Worm (Caenorhabditis elegans) whole organism, young adult: ENCODE measurements around the gene exos-4.2.
A peak's percentile ranks its signal among the peaks of the same experiment; 100 is the strongest.

Experiments
- B0035.1 ChIP-seq: sonication (generic microtip); optimal IDR thresholded peaks from 2 replicates; lab custom pipeline; 2016; ENCODE audit warnings: missing genetic modification characterization, mild to moderate bottlenecking, missing compliant biosample characterization, missing genotype, missing genetic modification reagents
- B0336.3 ChIP-seq: fragments of 200-800 bp; sonication (Bioruptor generic); IDR thresholded peaks from 2 replicates; pipeline ENCODE4 v1.3.6; 2022; ENCODE audit warnings: missing genetic modification characterization, missing compliant biosample characterization
- D2030.7 ChIP-seq: fragments of 200-800 bp; sonication (Bioruptor generic); IDR thresholded peaks from 2 replicates; pipeline ENCODE4 v1.3.6; 2022; ENCODE audit warnings: missing genetic modification reagents, missing genetic modification characterization, missing compliant biosample characterization
- F10E7.11 ChIP-seq: sonication (generic microtip); optimal IDR thresholded peaks from 2 replicates; lab custom pipeline; 2017; ENCODE audit warnings: mild to moderate bottlenecking, missing genetic modification characterization, moderate library complexity, missing compliant biosample characterization
- F23B12.7 ChIP-seq: sonication (generic microtip); optimal IDR thresholded peaks from 2 replicates; lab custom pipeline; 2017; ENCODE audit warnings: missing genetic modification characterization, mild to moderate bottlenecking, missing compliant biosample characterization, antibody characterized with exemption, moderate library complexity; ENCODE audit not compliant: insufficient read depth
- F37B4.10 ChIP-seq: fragments of 200-800 bp; sonication (Bioruptor generic); IDR thresholded peaks from 2 replicates; pipeline ENCODE4 v1.3.6; 2022; ENCODE audit warnings: missing genetic modification characterization, missing compliant biosample characterization
- F49E8.2 ChIP-seq: sonication (generic microtip); optimal IDR thresholded peaks from 3 replicates; lab custom pipeline; 2017; ENCODE audit warnings: missing genetic modification characterization, mild to moderate bottlenecking, missing compliant biosample characterization, antibody characterized with exemption, moderate library complexity; ENCODE audit not compliant: insufficient read depth
- F52B5.7 ChIP-seq: sonication (generic microtip); optimal IDR thresholded peaks from 2 replicates; lab custom pipeline; 2016; ENCODE audit warnings: mild to moderate bottlenecking, missing genetic modification characterization, missing compliant biosample characterization
- F55B11.4 ChIP-seq: sonication (generic microtip); optimal IDR thresholded peaks from 2 replicates; lab custom pipeline; 2016; ENCODE audit warnings: missing compliant biosample characterization, missing genetic modification characterization, borderline replicate concordance; ENCODE audit not compliant: insufficient read depth
- Y53G8AR.9 ChIP-seq: fragments of 200-800 bp; sonication (Bioruptor generic); conservative IDR thresholded peaks from 2 replicates; pipeline ENCODE4 v1.3.6; 2022; ENCODE audit warnings: missing genetic modification reagents, missing genetic modification characterization, missing compliant biosample characterization
- Y56A3A.18 ChIP-seq: fragments of 200-800 bp; sonication (Bioruptor generic); IDR thresholded peaks from 2 replicates; pipeline ENCODE4 v1.3.6; 2022; ENCODE audit warnings: missing genetic modification reagents, missing genetic modification characterization, missing compliant biosample characterization
- Y67H2A.10 ChIP-seq: fragments of 200-800 bp; sonication (Bioruptor generic); conservative IDR thresholded peaks from 2 replicates; pipeline ENCODE4 v1.3.6; 2022; ENCODE audit warnings: missing genetic modification reagents, missing genetic modification characterization, missing compliant biosample characterization
- Y95B8A.8 ChIP-seq: fragments of 200-800 bp; sonication (Bioruptor generic); IDR thresholded peaks from 2 replicates; pipeline ENCODE4 v1.3.6; 2022; ENCODE audit warnings: missing genetic modification reagents, missing genetic modification characterization, missing compliant biosample characterization
- attf-3 ChIP-seq: fragments of 200-800 bp; sonication (Bioruptor generic); conservative IDR thresholded peaks from 2 replicates; pipeline ENCODE4 v1.3.6; 2022; ENCODE audit warnings: missing genetic modification reagents, missing genetic modification characterization, missing compliant biosample characterization
- cebp-1 ChIP-seq, 2 experiments: fragments of 200-800 bp in 1 of 2; sonication (Bioruptor generic) in 1 of 2; sonication (generic microtip) in 1 of 2; IDR thresholded peaks in 1 of 2; optimal IDR thresholded peaks in 1 of 2; 2 replicates each; pipeline versions ENCODE4 v1.3.6 to Lab custom; 2017 to 2022; ENCODE audit warnings: missing compliant biosample characterization in 2 of 2, missing genetic modification characterization in 2 of 2, mild to moderate bottlenecking in 1 of 2, missing genetic modification reagents in 1 of 2, moderate library complexity in 1 of 2
- ceh-27 ChIP-seq: fragments of 200-800 bp; sonication (Bioruptor generic); optimal IDR thresholded peaks from 2 replicates; lab custom pipeline; 2018; ENCODE audit warnings: mild to moderate bottlenecking, missing genetic modification characterization, moderate library complexity, missing compliant biosample characterization
- ceh-40 ChIP-seq: fragments of 200-800 bp; sonication (Bioruptor generic); IDR thresholded peaks from 2 replicates; pipeline ENCODE4 v1.3.6; 2022; ENCODE audit warnings: missing genetic modification characterization, missing compliant biosample characterization
- chd-7 ChIP-seq: sonication (generic microtip); optimal IDR thresholded peaks from 2 replicates; lab custom pipeline; 2016; ENCODE audit warnings: mild to moderate bottlenecking, missing genetic modification characterization, moderate library complexity, missing compliant biosample characterization
- egl-44 ChIP-seq: fragments of 200-800 bp; sonication (Bioruptor generic); IDR thresholded peaks from 2 replicates; pipeline ENCODE4 v1.3.6; 2022; ENCODE audit warnings: missing genetic modification reagents, missing genetic modification characterization, missing compliant biosample characterization
- egrh-3 ChIP-seq: fragments of 200-800 bp; sonication (Bioruptor generic); IDR thresholded peaks from 2 replicates; pipeline ENCODE4 v1.3.6; 2022; ENCODE audit warnings: missing genetic modification reagents, missing genetic modification characterization, missing compliant biosample characterization
- ekl-4 ChIP-seq: fragments of 200-800 bp; sonication (Bioruptor generic); IDR thresholded peaks from 2 replicates; pipeline ENCODE4 v1.3.6; 2022; ENCODE audit warnings: missing genetic modification reagents, missing genetic modification characterization, missing compliant biosample characterization
- gei-17 ChIP-seq: fragments of 200-800 bp; sonication (Bioruptor generic); optimal IDR thresholded peaks from 2 replicates; lab custom pipeline; 2018; ENCODE audit warnings: mild to moderate bottlenecking, missing genetic modification characterization, missing compliant biosample characterization
- him-1 ChIP-seq: sonication (generic microtip); optimal IDR thresholded peaks from 2 replicates; lab custom pipeline; 2016; ENCODE audit warnings: missing genotype, missing genetic modification reagents, missing genetic modification characterization, missing compliant biosample characterization
- hmg-1.2 ChIP-seq: fragments of 200-800 bp; sonication (Bioruptor generic); IDR thresholded peaks from 2 replicates; pipeline ENCODE4 v1.3.6; 2022; ENCODE audit warnings: missing genetic modification reagents, missing genetic modification characterization, missing compliant biosample characterization
- hsf-1 ChIP-seq: fragments of 200-800 bp; sonication (Bioruptor generic); IDR thresholded peaks from 2 replicates; pipeline ENCODE4 v1.3.6; 2022; ENCODE audit warnings: missing genetic modification reagents, missing genetic modification characterization, missing compliant biosample characterization
- let-607 ChIP-seq, 2 experiments: fragments of 200-800 bp in 1 of 2; sonication (Bioruptor generic) in 1 of 2; sonication (generic microtip) in 1 of 2; optimal IDR thresholded peaks; 2 replicates each; lab custom pipeline; 2016 to 2018; ENCODE audit warnings: mild to moderate bottlenecking in 2 of 2, missing compliant biosample characterization in 2 of 2, missing genetic modification characterization in 2 of 2, moderate library complexity in 2 of 2, missing genotype in 1 of 2
- lin-40 ChIP-seq: sonication (generic microtip); optimal IDR thresholded peaks from 2 replicates; lab custom pipeline; 2016; ENCODE audit warnings: missing genetic modification characterization, mild to moderate bottlenecking, missing compliant biosample characterization, missing genotype, missing genetic modification reagents
- mcd-1 ChIP-seq: fragments of 200-800 bp; sonication (Bioruptor generic); IDR thresholded peaks from 2 replicates; pipeline ENCODE4 v1.3.6; 2022; ENCODE audit warnings: missing genetic modification reagents, missing genetic modification characterization, missing compliant biosample characterization
- mel-28 ChIP-seq: sonication (generic microtip); optimal IDR thresholded peaks from 2 replicates; lab custom pipeline; 2016; ENCODE audit warnings: borderline replicate concordance, mild to moderate bottlenecking, missing genetic modification characterization, missing compliant biosample characterization
- nfya-2 ChIP-seq: fragments of 200-800 bp; sonication (Bioruptor generic); IDR thresholded peaks from 2 replicates; pipeline ENCODE4 v1.3.6; 2022; ENCODE audit warnings: missing genetic modification reagents, missing genetic modification characterization, missing compliant biosample characterization
- nfyb-1 ChIP-seq: fragments of 200-800 bp; sonication (Bioruptor generic); IDR thresholded peaks from 2 replicates; pipeline ENCODE4 v1.3.6; 2022; ENCODE audit warnings: missing genetic modification reagents, missing genetic modification characterization, missing compliant biosample characterization
- nhr-179 ChIP-seq: sonication (generic microtip); optimal IDR thresholded peaks from 2 replicates; lab custom pipeline; 2016; ENCODE audit warnings: mild to moderate bottlenecking, missing genetic modification characterization, missing compliant biosample characterization
- nhr-90 ChIP-seq: sonication (generic microtip); optimal IDR thresholded peaks from 2 replicates; lab custom pipeline; 2016; ENCODE audit warnings: missing genotype, mild to moderate bottlenecking, missing genetic modification characterization, missing compliant biosample characterization
- repo-1 ChIP-seq: sonication (generic microtip); optimal IDR thresholded peaks from 2 replicates; lab custom pipeline; 2017; ENCODE audit warnings: mild to moderate bottlenecking, missing genetic modification characterization, missing compliant biosample characterization
- rpc-1 ChIP-seq, 2 experiments: fragments of 150-350 bp in 1 of 2; sonication (generic microtip) in 1 of 2; optimal IDR thresholded peaks; 2 replicates each; lab custom pipeline; 2014 to 2018; ENCODE audit warnings: missing biosample characterization in 1 of 2, missing genetic modification characterization in 1 of 2, missing genetic modification reagents in 1 of 2, missing genotype in 1 of 2
- somi-1 ChIP-seq: fragments of 200-800 bp; sonication (Bioruptor generic); optimal IDR thresholded peaks from 2 replicates; lab custom pipeline; 2018; ENCODE audit warnings: mild to moderate bottlenecking, missing genetic modification characterization, missing compliant biosample characterization
- tbx-9 ChIP-seq: sonication (generic microtip); optimal IDR thresholded peaks from 2 replicates; lab custom pipeline; 2016; ENCODE audit warnings: borderline replicate concordance, missing genetic modification characterization, inconsistent platforms, missing compliant biosample characterization
- tlf-1 ChIP-seq: fragments of 200-800 bp; sonication (Bioruptor generic); optimal IDR thresholded peaks from 2 replicates; lab custom pipeline; 2018; ENCODE audit warnings: mild to moderate bottlenecking, missing genetic modification characterization, missing compliant biosample characterization
- unc-130 ChIP-seq: sonication (generic microtip); optimal IDR thresholded peaks from 2 replicates; lab custom pipeline; 2016; ENCODE audit warnings: missing genetic modification reagents, missing genetic modification characterization, missing compliant biosample characterization
- zfh-2 ChIP-seq: fragments of 200-800 bp; sonication (Bioruptor generic); conservative IDR thresholded peaks from 2 replicates; pipeline ENCODE4 v1.3.6; 2022; ENCODE audit warnings: missing genetic modification reagents, missing genetic modification characterization, missing compliant biosample characterization
- ztf-18 ChIP-seq: sonication (generic microtip); optimal IDR thresholded peaks from 2 replicates; lab custom pipeline; 2016; ENCODE audit warnings: missing genotype, mild to moderate bottlenecking, missing genetic modification characterization, missing compliant biosample characterization

The exos-4.2 gene

DNA sequence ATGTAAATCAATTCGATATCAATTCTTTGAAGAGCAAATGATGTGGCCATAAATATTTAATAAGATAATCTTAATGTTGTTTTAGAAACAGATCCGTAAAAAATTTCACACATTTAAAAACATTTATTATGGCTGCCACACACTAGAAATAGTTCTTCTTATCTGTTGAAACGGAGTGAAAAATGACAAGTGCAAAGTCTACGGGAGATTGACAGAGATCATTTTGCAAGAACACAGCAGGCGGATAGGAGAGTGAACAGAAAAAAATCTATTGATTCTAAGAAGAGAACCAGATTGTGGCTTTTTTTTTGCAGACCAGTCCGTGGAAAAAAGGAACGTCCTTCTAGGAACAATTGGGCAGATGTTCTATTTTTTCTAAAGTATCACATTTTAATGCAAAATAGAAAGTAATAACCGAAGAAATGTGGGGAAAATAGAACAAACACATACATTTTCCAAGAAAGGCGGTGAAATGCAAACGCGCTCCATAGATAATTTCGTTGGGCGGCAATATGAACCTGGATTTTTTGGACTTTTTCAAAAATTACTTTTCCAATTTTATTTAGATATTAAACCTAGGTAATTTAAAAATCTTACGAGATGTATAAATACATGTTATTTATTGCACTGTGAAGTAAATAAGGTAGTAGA, 41.7 kb downstream of the exos-4.2 start (continued):
- no peak for TF ChIP-seq ztf-18 (tag; lab: Kevin White, UChicago)
- TF ChIP-seq somi-1 (GFP tag; lab: Kevin White, UChicago), result no peak

DNA sequence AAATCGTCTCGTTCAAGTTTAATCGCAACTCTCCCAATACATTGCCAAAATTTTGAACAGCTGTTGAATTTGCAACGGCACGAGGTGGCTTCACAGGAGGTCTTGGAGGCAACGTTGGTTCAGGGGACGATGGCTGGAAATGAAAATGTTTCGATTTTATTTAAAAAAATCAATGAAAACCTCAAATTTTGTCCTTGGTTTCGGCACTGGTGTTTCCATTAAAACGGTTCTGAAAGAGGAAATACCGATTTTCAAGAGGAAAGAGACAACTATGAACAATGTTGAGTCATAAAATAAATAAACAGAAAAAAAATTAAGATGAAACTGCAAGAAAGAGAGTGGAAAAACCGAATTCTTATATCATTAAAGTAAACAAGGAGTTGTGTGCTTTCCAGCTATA, 47.3 kb downstream of the exos-4.2 start, which contains the start of gene F23H11.4:
F23H11.4 (minus strand) TSS at position 229 of the 400 bp plus-strand sequence.
- TF ChIP-seq nhr-90 (tag; lab: Kevin White, UChicago), result no peak
- no peak for TF ChIP-seq B0336.3
- no peak for TF ChIP-seq zfh-2
- TF ChIP-seq B0035.1 (tag; lab: Kevin White, UChicago), result no peak
- TF ChIP-seq F55B11.4 (tag; lab: Kevin White, UChicago), result no peak
- no peak for TF ChIP-seq rpc-1 (optimal IDR thresholded peaks at IDR 0.05; lab: Kevin White, UChicago)
- no peak for TF ChIP-seq rpc-1 (tag; optimal IDR thresholded peaks at IDR 0.05; lab: Kevin White, UChicago)
- no peak for TF ChIP-seq nfya-2 (GFP tag; lab: Robert Waterston, UW)
- no peak for TF ChIP-seq let-607 (tag; optimal IDR thresholded peaks at IDR 0.05; lab: Kevin White, UChicago)
- no peak for TF ChIP-seq ceh-27
- no peak for TF ChIP-seq F37B4.10 (GFP tag; lab: Robert Waterston, UW)
- TF ChIP-seq ceh-40, result no peak
- no peak for TF ChIP-seq F23B12.7 (tag; lab: Kevin White, UChicago)
- TF ChIP-seq gei-17, result no peak
- TF ChIP-seq egrh-3 (GFP tag; lab: Robert Waterston, UW), result no peak
- TF ChIP-seq F49E8.2 (tag; lab: Kevin White, UChicago), result no peak
- TF ChIP-seq F10E7.11 (tag; lab: Kevin White, UChicago), result no peak
- TF ChIP-seq D2030.7 (GFP tag; lab: Robert Waterston, UW), result no peak

DNA sequence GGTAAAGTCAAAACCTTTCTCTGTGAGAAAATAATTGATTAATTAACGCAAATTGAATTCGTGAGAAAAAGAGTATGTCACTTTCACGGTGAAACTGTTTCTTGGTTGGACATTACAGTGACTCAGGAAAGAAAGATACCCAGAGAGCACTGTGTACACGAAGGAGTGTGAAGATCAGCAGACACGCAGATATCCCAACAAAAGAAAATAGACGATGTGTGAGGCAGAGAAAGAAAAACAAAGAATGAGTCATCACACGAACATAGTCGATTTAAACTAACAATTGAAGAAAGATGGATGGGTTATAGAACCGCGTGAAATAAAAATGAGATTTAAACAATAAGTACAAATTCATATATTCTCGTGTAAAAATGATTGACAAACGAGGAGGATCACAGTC, 48.0 kb downstream of the exos-4.2 start:
- TF ChIP-seq him-1 (tag; lab: Kevin White, UChicago), result no peak
- TF ChIP-seq cebp-1 (GFP tag; IDR thresholded peaks at IDR 0.05; lab: Robert Waterston, UW), result no peak
- TF ChIP-seq cebp-1 (tag; optimal IDR thresholded peaks at IDR 0.05; lab: Kevin White, UChicago), result peak; percentile 2
- TF ChIP-seq lin-40 (tag; lab: Kevin White, UChicago), result no peak
- peak; percentile 16; the same call in 1 of the 2 replicates for TF ChIP-seq hmg-1.2
- TF ChIP-seq ekl-4 (GFP tag; lab: Robert Waterston, UW), result no peak

DNA sequence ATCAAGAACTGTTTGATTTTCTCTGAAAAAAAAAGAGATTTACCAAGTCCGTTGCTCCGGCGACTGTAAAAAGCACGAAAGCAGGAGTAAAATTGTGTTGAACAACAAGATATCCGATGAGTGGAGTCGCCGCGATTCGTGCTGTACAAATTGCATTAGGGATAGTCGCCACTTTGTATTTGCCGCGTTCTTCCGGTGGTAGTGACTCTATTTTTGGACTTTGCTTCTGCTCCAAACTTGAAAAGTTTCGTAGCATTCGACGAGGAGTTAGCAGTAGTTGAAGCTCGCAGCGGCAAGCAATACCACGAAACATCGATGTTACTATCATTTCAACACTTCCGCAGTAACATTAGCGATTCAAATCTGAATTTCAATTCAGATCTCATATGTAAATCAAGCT, 49.5 kb downstream of the exos-4.2 start, which contains the start of gene crls-1:
crls-1 (minus strand) TSS at position 363 of the 400 bp plus-strand sequence.
- TF ChIP-seq Y95B8A.8 (GFP tag; lab: Robert Waterston, UW), result 0 out of 2 replicates have a peak, but pooled peaks have one; percentile 17
- TF ChIP-seq tlf-1, result peak; percentile 16
- no peak for TF ChIP-seq unc-130 (GFP tag; lab: Kevin White, UChicago)
- TF ChIP-seq Y53G8AR.9 (GFP tag; lab: Robert Waterston, UW), result peak; percentile 53; the same call in 1 of the 2 replicates
- TF ChIP-seq attf-3 (GFP tag; lab: Robert Waterston, UW), result no peak
- peak; percentile 25 for TF ChIP-seq chd-7 (tag; lab: Kevin White, UChicago)
- 0 out of 2 replicates have a peak, but pooled peaks have one; percentile 37 for TF ChIP-seq nfyb-1
- TF ChIP-seq F52B5.7, result peak; percentile 26
- TF ChIP-seq Y56A3A.18 (GFP tag; lab: Robert Waterston, UW), result no peak
- 0 out of 2 replicates have a peak, but pooled peaks have one; percentile 30 for TF ChIP-seq B0336.3
- peak; percentile 72 for TF ChIP-seq repo-1
- no peak for TF ChIP-seq nhr-179 (tag; lab: Kevin White, UChicago)
- TF ChIP-seq egl-44 (GFP tag; lab: Robert Waterston, UW), result no peak
- TF ChIP-seq tbx-9 (tag; lab: Kevin White, UChicago), result no peak
- TF ChIP-seq mcd-1 (GFP tag; lab: Robert Waterston, UW), result peak; percentile 29
- no peak for TF ChIP-seq Y67H2A.10 (GFP tag; lab: Robert Waterston, UW)
- peak; percentile 14; the same call in 1 of the 2 replicates for TF ChIP-seq D2030.7 (GFP tag; lab: Robert Waterston, UW)
- TF ChIP-seq hsf-1 (GFP tag; lab: Robert Waterston, UW), result peak; percentile 59; the same call in 1 of the 2 replicates
- TF ChIP-seq ekl-4 (GFP tag; lab: Robert Waterston, UW), result peak; percentile 58; the same call in 1 of the 2 replicates
- TF ChIP-seq mel-28 (tag; lab: Kevin White, UChicago), result no peak
